Worm (Caenorhabditis elegans): ENCODE measurements around the gene gly-13.

- TF ChIP-seq ceh-31 (tag; optimal IDR thresholded peaks at IDR 0.05) = no peak
- no peak for TF ChIP-seq pha-2 (tag; optimal IDR thresholded peaks at IDR 0.05)
- no peak for TF ChIP-seq nhr-11 (tag; optimal IDR thresholded peaks at IDR 0.05)
- TF ChIP-seq pha-4 (tag; optimal IDR thresholded peaks at IDR 0.05) = no peak
Measured at ce11 chrX:9268373-9268772, 28.0 kb downstream of the gly-13 start.
